Fruit fly (Drosophila melanogaster) whole organism, embryonic: ENCODE measurements around the gene AlaRS-m.

Experiments
- Ada2b ChIP-seq: fragments of 200-800 bp; sonication (Bioruptor generic); IDR thresholded peaks from 2 replicates; pipeline ENCODE4 v1.3.6; 2022; ENCODE audit warnings: missing biosample characterization, missing genetic modification characterization
- CG11560 ChIP-seq: fragments of 200-800 bp; sonication (Bioruptor generic); IDR thresholded peaks from 3 replicates; pipeline ENCODE4 v1.3.6; 2022; ENCODE audit warnings: missing biosample characterization, missing genetic modification characterization
- CG12391 ChIP-seq: fragments of 200-800 bp; sonication (Bioruptor generic); optimal IDR thresholded peaks from 3 replicates; lab custom pipeline; 2018; ENCODE audit warnings: missing biosample characterization, mild to moderate bottlenecking, missing genetic modification characterization, moderate library complexity
- CG18619 ChIP-seq: fragments of 200-800 bp; sonication (Bioruptor generic); optimal IDR thresholded peaks from 3 replicates; lab custom pipeline; 2017; ENCODE audit warnings: missing biosample characterization, mild to moderate bottlenecking, missing genetic modification characterization
- CG2202 ChIP-seq: fragments of 200-800 bp; sonication (Bioruptor generic); optimal IDR thresholded peaks from 2 replicates; lab custom pipeline; 2018; ENCODE audit warnings: missing biosample characterization, mild to moderate bottlenecking, missing genetic modification characterization
- CG34376 ChIP-seq: fragments of 200-800 bp; sonication (Bioruptor generic); optimal IDR thresholded peaks from 2 replicates; lab custom pipeline; 2018; ENCODE audit warnings: missing biosample characterization, mild to moderate bottlenecking, missing genetic modification characterization
- CG34422 ChIP-seq: fragments of 200-800 bp; sonication (Bioruptor generic); IDR thresholded peaks from 3 replicates; pipeline ENCODE4 v1.3.6; 2022; ENCODE audit warnings: missing biosample characterization, missing genetic modification characterization
- CG3838 ChIP-seq: fragments of 200-800 bp; sonication (Bioruptor generic); optimal IDR thresholded peaks from 3 replicates; lab custom pipeline; 2016; ENCODE audit warnings: missing biosample characterization, missing genetic modification characterization
- CG4404 ChIP-seq: fragments of 200-800 bp; sonication (Bioruptor generic); IDR thresholded peaks from 2 replicates; pipeline ENCODE4 v1.3.6; 2022; ENCODE audit warnings: missing biosample characterization, missing genetic modification characterization
- CG4854 ChIP-seq: fragments of 200-800 bp; sonication (Bioruptor generic); optimal IDR thresholded peaks from 2 replicates; lab custom pipeline; 2016; ENCODE audit warnings: missing biosample characterization, missing genetic modification characterization, inconsistent platforms
- CG6683 ChIP-seq: fragments of 200-800 bp; sonication (Bioruptor generic); optimal IDR thresholded peaks from 2 replicates; lab custom pipeline; 2017; ENCODE audit warnings: missing biosample characterization, mild to moderate bottlenecking, missing genetic modification characterization, missing genetic modification reagents
- CG7357 ChIP-seq: fragments of 200-800 bp; sonication (Bioruptor generic); IDR thresholded peaks from 3 replicates; pipeline ENCODE4 v1.3.6; 2022; ENCODE audit warnings: missing biosample characterization, missing genetic modification characterization
- CG8089 ChIP-seq: fragments of 200-800 bp; sonication (Bioruptor generic); optimal IDR thresholded peaks from 3 replicates; lab custom pipeline; 2016; ENCODE audit warnings: missing biosample characterization, missing genetic modification characterization
- CG8290 ChIP-seq, 3 experiments: fragments of 200-800 bp; sonication (Bioruptor generic); optimal IDR thresholded peaks; 2 replicates each; lab custom pipeline; 2016 to 2019; ENCODE audit warnings: missing biosample characterization in 3 of 3, missing genetic modification characterization in 3 of 3, mild to moderate bottlenecking in 2 of 3, moderate library complexity in 1 of 3
- CG8359 ChIP-seq: fragments of 200-800 bp; sonication (Bioruptor generic); optimal IDR thresholded peaks from 2 replicates; lab custom pipeline; 2017; ENCODE audit warnings: missing biosample characterization, mild to moderate bottlenecking, missing genetic modification characterization, borderline replicate concordance
- CG9437 ChIP-seq: fragments of 200-800 bp; sonication (Bioruptor generic); optimal IDR thresholded peaks from 2 replicates; lab custom pipeline; 2018; ENCODE audit warnings: missing biosample characterization, mild to moderate bottlenecking, missing genetic modification characterization
- CG9797 ChIP-seq: fragments of 200-800 bp; sonication (Bioruptor generic); optimal IDR thresholded peaks from 3 replicates; lab custom pipeline; 2018; ENCODE audit warnings: missing biosample characterization, mild to moderate bottlenecking, missing genetic modification characterization
- CG9876 ChIP-seq: fragments of 200-800 bp; sonication (Bioruptor generic); optimal IDR thresholded peaks from 2 replicates; lab custom pipeline; 2016; ENCODE audit warnings: missing biosample characterization, missing genetic modification characterization
- CG9932 ChIP-seq: fragments of 200-800 bp; sonication (Bioruptor generic); IDR thresholded peaks from 2 replicates; pipeline ENCODE4 v1.3.6; 2022; ENCODE audit warnings: missing biosample characterization, missing genetic modification characterization
- CrebB ChIP-seq: fragments of 200-800 bp; sonication (Bioruptor generic); optimal IDR thresholded peaks from 3 replicates; lab custom pipeline; 2018; ENCODE audit warnings: missing biosample characterization, mild to moderate bottlenecking, missing genetic modification characterization
- HLH54F ChIP-seq: fragments of 200-800 bp; sonication (Bioruptor generic); optimal IDR thresholded peaks from 3 replicates; lab custom pipeline; 2016; ENCODE audit warnings: missing biosample characterization, missing genetic modification characterization
- Hmr ChIP-seq: fragments of 200-800 bp; sonication (Bioruptor generic); optimal IDR thresholded peaks from 3 replicates; lab custom pipeline; 2017; ENCODE audit warnings: mild to moderate bottlenecking, missing biosample characterization, missing genetic modification reagents, missing genetic modification characterization
- Hr51 ChIP-seq, 2 experiments: fragments of 200-800 bp; sonication (Bioruptor generic); optimal IDR thresholded peaks; 2 replicates in 1 of 2; 3 replicates in 1 of 2; lab custom pipeline; 2016 to 2018; ENCODE audit warnings: missing biosample characterization in 2 of 2, missing genetic modification characterization in 2 of 2, mild to moderate bottlenecking in 1 of 2, moderate library complexity in 1 of 2
- Meics ChIP-seq: fragments of 200-800 bp; sonication (Bioruptor generic); optimal IDR thresholded peaks from 2 replicates; lab custom pipeline; 2017; ENCODE audit warnings: missing biosample characterization, mild to moderate bottlenecking, missing genetic modification characterization
- Mrtf ChIP-seq: fragments of 200-800 bp; sonication (Bioruptor generic); IDR thresholded peaks from 3 replicates; pipeline ENCODE4 v1.3.6; 2022; ENCODE audit warnings: missing biosample characterization, missing genetic modification characterization
- Myb ChIP-seq: fragments of 200-800 bp; sonication (Bioruptor generic); optimal IDR thresholded peaks from 2 replicates; lab custom pipeline; 2016; ENCODE audit warnings: missing biosample characterization, missing genetic modification characterization
- NK7.1 ChIP-seq: fragments of 200-800 bp; sonication (Bioruptor generic); optimal IDR thresholded peaks from 3 replicates; lab custom pipeline; 2016; ENCODE audit warnings: missing biosample characterization, missing genetic modification characterization
- Nf-YB ChIP-seq: fragments of 200-800 bp; sonication (Bioruptor generic); optimal IDR thresholded peaks from 3 replicates; lab custom pipeline; 2019; ENCODE audit warnings: missing biosample characterization, mild to moderate bottlenecking, missing genetic modification characterization, moderate library complexity
- ac ChIP-seq: fragments of 200-800 bp; sonication (Bioruptor generic); optimal IDR thresholded peaks from 3 replicates; lab custom pipeline; 2017; ENCODE audit warnings: missing biosample characterization, mild to moderate bottlenecking, missing genetic modification characterization
- bsh ChIP-seq, 2 experiments: fragments of 200-800 bp; sonication (Bioruptor generic); optimal IDR thresholded peaks; 2 replicates each; lab custom pipeline; 2017 to 2018; ENCODE audit warnings: mild to moderate bottlenecking in 2 of 2, missing biosample characterization in 2 of 2, missing genetic modification characterization in 2 of 2, moderate library complexity in 1 of 2
- cas ChIP-seq: fragments of 200-800 bp; sonication (Bioruptor generic); IDR thresholded peaks from 2 replicates; pipeline ENCODE4 v1.3.6; 2022; ENCODE audit warnings: missing biosample characterization, missing genetic modification characterization
- caup ChIP-seq: fragments of 200-800 bp; sonication (Bioruptor generic); optimal IDR thresholded peaks from 3 replicates; lab custom pipeline; 2017; ENCODE audit warnings: missing biosample characterization, mild to moderate bottlenecking, missing genetic modification characterization, moderate library complexity; ENCODE audit not compliant: severe bottlenecking
- ewg ChIP-seq: fragments of 200-800 bp; sonication (Bioruptor generic); optimal IDR thresholded peaks from 3 replicates; lab custom pipeline; 2017; ENCODE audit warnings: mild to moderate bottlenecking, missing biosample characterization, missing genetic modification reagents, missing genetic modification characterization
- exex ChIP-seq: fragments of 200-800 bp; sonication (Bioruptor generic); optimal IDR thresholded peaks from 4 replicates; lab custom pipeline; 2018; ENCODE audit warnings: missing biosample characterization, mild to moderate bottlenecking, missing genetic modification characterization, moderate library complexity
- ftz-f1 ChIP-seq: fragments of 200-800 bp; sonication (Bioruptor generic); optimal IDR thresholded peaks from 2 replicates; lab custom pipeline; 2016; ENCODE audit warnings: missing biosample characterization, missing genetic modification characterization
- gfzf ChIP-seq: fragments of 200-800 bp; sonication (Bioruptor generic); optimal IDR thresholded peaks from 2 replicates; lab custom pipeline; 2016; ENCODE audit warnings: missing biosample characterization, mild to moderate bottlenecking, missing genetic modification characterization, moderate library complexity
- grau ChIP-seq: fragments of 200-800 bp; optimal IDR thresholded peaks from 3 replicates; lab custom pipeline; 2019; ENCODE audit warnings: missing biosample characterization, mild to moderate bottlenecking, missing genetic modification characterization, moderate library complexity
- gsb-n ChIP-seq: fragments of 200-800 bp; sonication (Bioruptor generic); optimal IDR thresholded peaks from 3 replicates; lab custom pipeline; 2018; ENCODE audit warnings: missing biosample characterization, mild to moderate bottlenecking, missing genetic modification characterization
- jing ChIP-seq: fragments of 200-800 bp; sonication (Bioruptor generic); optimal IDR thresholded peaks from 2 replicates; lab custom pipeline; 2018; ENCODE audit warnings: missing biosample characterization, mild to moderate bottlenecking, missing genetic modification characterization
- lab ChIP-seq: fragments of 200-800 bp; sonication (Bioruptor generic); optimal IDR thresholded peaks from 3 replicates; lab custom pipeline; 2017; ENCODE audit warnings: missing biosample characterization, missing genetic modification characterization, mild to moderate bottlenecking, moderate library complexity, missing genetic modification reagents
- luna ChIP-seq: fragments of 200-800 bp; sonication (Bioruptor generic); optimal IDR thresholded peaks from 2 replicates; lab custom pipeline; 2016; ENCODE audit warnings: missing biosample characterization, missing genetic modification characterization
- schlank ChIP-seq: fragments of 200-800 bp; sonication (Bioruptor generic); optimal IDR thresholded peaks from 2 replicates; lab custom pipeline; 2018; ENCODE audit warnings: missing biosample characterization, mild to moderate bottlenecking, missing genetic modification characterization
- slp2 ChIP-seq: fragments of 200-800 bp; sonication (Bioruptor generic); optimal IDR thresholded peaks from 2 replicates; lab custom pipeline; 2016; ENCODE audit warnings: missing biosample characterization, missing genetic modification characterization
- so ChIP-seq: fragments of 200-800 bp; sonication (Bioruptor generic); IDR thresholded peaks from 3 replicates; pipeline ENCODE4 v1.3.6; 2022; ENCODE audit warnings: missing biosample characterization, missing genetic modification characterization
- sqz ChIP-seq: fragments of 200-800 bp; sonication (Bioruptor generic); optimal IDR thresholded peaks from 3 replicates; lab custom pipeline; 2018; ENCODE audit warnings: missing biosample characterization, mild to moderate bottlenecking, missing genetic modification characterization
- sug ChIP-seq: fragments of 200-800 bp; optimal IDR thresholded peaks from 2 replicates; lab custom pipeline; 2019; ENCODE audit warnings: missing biosample characterization, mild to moderate bottlenecking, missing genetic modification characterization, moderate library complexity
- unc-4 ChIP-seq: fragments of 200-800 bp; sonication (Bioruptor generic); IDR thresholded peaks from 2 replicates; pipeline ENCODE4 v1.3.6; 2022; ENCODE audit warnings: missing biosample characterization, missing genetic modification characterization; ENCODE audit not compliant: partially characterized antibody
- vfl ChIP-seq: fragments of 200-800 bp; sonication (Bioruptor generic); optimal IDR thresholded peaks from 2 replicates; lab custom pipeline; 2016; ENCODE audit warnings: missing biosample characterization, missing genetic modification characterization

Gene AlaRS-m

dm6 chr3L:5182255-5182993 is 36.5 kb downstream of the AlaRS-m start (continued):
- peak; percentile 57 for TF ChIP-seq CG12391
- no peak for TF ChIP-seq gfzf (GFP tag; lab: Kevin White, UChicago)
- no peak for TF ChIP-seq cas (GFP tag; lab: Robert Waterston, UW)
- peak; percentile 8 for TF ChIP-seq sqz (GFP tag; lab: Kevin White, UChicago)
- TF ChIP-seq CG8290 (GFP tag; optimal IDR thresholded peaks at IDR 0.05; lab: Kevin White, UChicago): no peak
- TF ChIP-seq CG8290 (tag; optimal IDR thresholded peaks at IDR 0.05; lab: Kevin White, UChicago): peak in 1 of 2 experiments; percentile 53
- TF ChIP-seq CG11560 (tag; lab: Robert Waterston, UW): 0 out of 3 replicates have a peak, but pooled peaks have one; percentile 39
- TF ChIP-seq CG8359 (GFP tag; lab: Kevin White, UChicago): no peak
- peak in 1 of 2 experiments; percentile 52 for TF ChIP-seq bsh (GFP tag; optimal IDR thresholded peaks at IDR 0.05; lab: Kevin White, UChicago)
- no peak for TF ChIP-seq CG8089
- TF ChIP-seq Nf-YB (GFP tag; lab: Kevin White, UChicago): no peak
- TF ChIP-seq gsb-n (tag; lab: Kevin White, UChicago): peak; percentile 3
- TF ChIP-seq lab (GFP tag; lab: Kevin White, UChicago): peak; percentile 77
- TF ChIP-seq slp2: no peak
- no peak for TF ChIP-seq ac (GFP tag; lab: Kevin White, UChicago)
- TF ChIP-seq Myb: no peak
- no peak for TF ChIP-seq HLH54F (GFP tag; lab: Kevin White, UChicago)
- TF ChIP-seq Hmr: peak; percentile 75
- TF ChIP-seq jing (GFP tag; lab: Kevin White, UChicago): no peak
- peak; percentile 24 for TF ChIP-seq ewg (GFP tag; lab: Kevin White, UChicago)
- peak; percentile 31 for TF ChIP-seq CG6683
- TF ChIP-seq CG34422 (GFP tag; lab: Robert Waterston, UW): no peak
- no peak for TF ChIP-seq CG3838
- TF ChIP-seq unc-4 (GFP tag; lab: Robert Waterston, UW): no peak
- TF ChIP-seq CG9876 (GFP tag; lab: Kevin White, UChicago): no peak
- TF ChIP-seq CG9932 (GFP tag; lab: Robert Waterston, UW): peak; percentile 33; the same call in 1 of the 2 replicates
- peak; percentile 7; the same call in 1 of the 3 replicates for TF ChIP-seq CG7357 (GFP tag; lab: Robert Waterston, UW)
- TF ChIP-seq exex (tag; lab: Kevin White, UChicago): no peak
- TF ChIP-seq caup: peak; percentile 43
- no peak for TF ChIP-seq ftz-f1
- TF ChIP-seq Hr51 (GFP tag; optimal IDR thresholded peaks at IDR 0.05; lab: Kevin White, UChicago): peak; percentile 4 to 66
- TF ChIP-seq CrebB: peak; percentile 11
- no peak for TF ChIP-seq CG9797 (GFP tag; lab: Kevin White, UChicago)
- no peak for TF ChIP-seq CG4854 (GFP tag; lab: Kevin White, UChicago)
- no peak for TF ChIP-seq vfl (GFP tag; lab: Kevin White, UChicago)
- no peak for TF ChIP-seq schlank
- TF ChIP-seq CG18619 (GFP tag; lab: Kevin White, UChicago): peak; percentile 12
- no peak for TF ChIP-seq luna
- peak; percentile 28; the same call in 1 of the 2 replicates for TF ChIP-seq Ada2b (GFP tag; lab: Robert Waterston, UW)
- peak; percentile 60 for TF ChIP-seq grau
- 0 out of 3 replicates have a peak, but pooled peaks have one; percentile 45 for TF ChIP-seq Mrtf
- TF ChIP-seq CG9437 (GFP tag; lab: Kevin White, UChicago): no peak
- TF ChIP-seq Meics (GFP tag; lab: Kevin White, UChicago): peak; percentile 63
- TF ChIP-seq CG2202 (tag; lab: Kevin White, UChicago): no peak
- no peak for TF ChIP-seq sug
- no peak for TF ChIP-seq CG4404 (GFP tag; lab: Robert Waterston, UW)
- TF ChIP-seq CG34376 (GFP tag; lab: Kevin White, UChicago): no peak
- TF ChIP-seq so (GFP tag; lab: Robert Waterston, UW): peak; percentile 41; the same call in 1 of the 3 replicates
- TF ChIP-seq NK7.1 (GFP tag; lab: Kevin White, UChicago): peak; percentile 15
